Worm (Caenorhabditis elegans): ENCODE data around the gene B0507.9.

ce11 chrV:8795499-8795898 lies 29.7 kb upstream of the B0507.9 start:
- TF ChIP-seq pha-4 (tag; optimal IDR thresholded peaks at IDR 0.05): no peak
- no peak for TF ChIP-seq elt-1 (tag; optimal IDR thresholded peaks at IDR 0.05; ENCODE audit: borderline replicate concordance, insufficient read depth)
- TF ChIP-seq elt-3 (tag; optimal IDR thresholded peaks at IDR 0.05): no peak
- no peak for TF ChIP-seq ceh-83 (GFP tag; optimal IDR thresholded peaks at IDR 0.05)
- no peak for TF ChIP-seq lin-13 (tag; optimal IDR thresholded peaks at IDR 0.05)
- no peak for TF ChIP-seq nhr-12 (tag; optimal IDR thresholded peaks at IDR 0.05)
- TF ChIP-seq unc-62 (GFP tag; optimal IDR thresholded peaks at IDR 0.05): no peak
- no peak for TF ChIP-seq lsy-2 (tag; optimal IDR thresholded peaks at IDR 0.05)
- TF ChIP-seq mep-1 (tag; optimal IDR thresholded peaks at IDR 0.05): no peak
